Worm (Caenorhabditis elegans) whole organism, L4 larva: ENCODE measurements around the gene nhr-104.

Experiments
- ZK546.5 ChIP-seq, 2 experiments: sonication (generic microtip); optimal IDR thresholded peaks; 2 replicates each; lab custom pipeline; 2017; ENCODE audit warnings: missing biosample characterization in 2 of 2, missing genetic modification characterization in 2 of 2
- snpc-4 ChIP-seq: fragments of 150-350 bp; optimal IDR thresholded peaks from 2 replicates; lab custom pipeline; 2014; ENCODE audit warnings: missing biosample characterization, missing genetic modification characterization

DNA sequence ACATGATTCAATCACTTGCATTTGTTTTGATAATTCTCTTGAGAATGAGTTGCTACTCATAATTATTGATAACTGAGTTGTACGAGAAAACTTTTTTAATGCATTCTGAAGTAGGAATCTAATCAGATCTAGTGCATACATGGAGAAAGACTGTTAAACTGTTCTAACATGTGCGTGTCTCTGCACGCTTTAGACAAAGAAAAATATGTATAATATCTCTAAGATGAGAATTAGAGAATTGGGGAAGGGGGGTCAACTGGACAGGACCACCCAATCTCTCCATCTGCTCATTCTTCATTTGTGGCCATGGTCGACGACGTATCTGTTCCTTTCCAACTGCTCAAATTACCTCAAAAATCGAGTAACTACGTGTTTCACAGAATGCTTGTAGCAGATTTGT is 51.2 kb downstream of the nhr-104 start, which contains the start of gene fbxb-78:
- TF ChIP-seq snpc-4 (tag; lab: Kevin White, UChicago) (no peak), ZK546.5 (tag; optimal IDR thresholded peaks at IDR 0.05; lab: Kevin White, UChicago) (no peak)
